Fruit fly (Drosophila melanogaster): Measurements from ENCODE around the gene Chsy.

DNA sequence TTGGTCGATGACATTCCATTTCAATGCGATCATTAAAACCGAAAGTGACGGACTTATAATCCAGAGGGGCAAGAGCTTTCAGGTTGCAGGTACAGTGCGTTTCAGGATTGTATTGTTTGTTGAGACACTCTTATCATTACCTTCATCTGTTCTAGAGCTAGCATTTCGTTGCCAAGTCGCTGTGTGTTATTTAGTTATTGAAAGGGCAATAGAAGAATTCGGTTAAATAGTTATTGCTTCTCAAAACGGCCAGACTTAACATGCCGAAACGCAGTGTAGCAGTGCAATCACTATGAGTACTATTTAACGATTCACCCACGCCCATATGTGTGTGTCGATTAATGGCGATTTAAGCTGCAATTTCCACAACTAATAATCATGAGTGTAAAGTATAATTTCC lies 39.3 kb upstream of the Chsy start:
- TF ChIP-seq CG4617 (GFP tag; optimal IDR thresholded peaks at IDR 0.05; ENCODE audit: borderline replicate concordance) (no peak), Stat92E (GFP tag; optimal IDR thresholded peaks at IDR 0.05) (no peak), CG3847 (GFP tag; IDR thresholded peaks at IDR 0.05) (no peak), CG10959 (GFP tag; IDR thresholded peaks at IDR 0.05) (no peak), CG16863 (GFP tag; optimal IDR thresholded peaks at IDR 0.05) (no peak), Taf1 (GFP tag; IDR thresholded peaks at IDR 0.05) (no peak), CG10565 (GFP tag; optimal IDR thresholded peaks at IDR 0.05) (no peak), TFAM (GFP tag; optimal IDR thresholded peaks at IDR 0.05) (no peak), zen2 (GFP tag; IDR thresholded peaks at IDR 0.05; ENCODE audit: partially characterized antibody) (no peak), Aef1 (GFP tag; IDR thresholded peaks at IDR 0.05) (no peak)

Measured in whole organism, embryonic.